Worm (Caenorhabditis elegans) whole organism, late embryonic: ENCODE measurements around the gene ilys-4.

Experiments used
- F13H6.1 ChIP-seq: sonication (generic microtip); optimal IDR thresholded peaks from 2 replicates; lab custom pipeline; 2016; ENCODE audit warnings: missing genetic modification characterization, missing compliant biosample characterization
- K02D7.2 ChIP-seq: sonication (generic microtip); optimal IDR thresholded peaks from 2 replicates; lab custom pipeline; 2017; ENCODE audit warnings: mild to moderate bottlenecking, missing genetic modification characterization, missing compliant biosample characterization
- K09A11.1 ChIP-seq: sonication (generic microtip); optimal IDR thresholded peaks from 2 replicates; lab custom pipeline; 2017; ENCODE audit warnings: antibody characterized with exemption, mild to moderate bottlenecking, missing genetic modification characterization, missing compliant biosample characterization; ENCODE audit not compliant: insufficient read depth
- Y22D7AL.16 ChIP-seq: sonication (generic microtip); optimal IDR thresholded peaks from 2 replicates; lab custom pipeline; 2016; ENCODE audit warnings: missing genetic modification characterization, missing compliant biosample characterization
- ama-1 ChIP-seq: fragments of 150-350 bp; optimal IDR thresholded peaks from 2 replicates; lab custom pipeline; 2014
- ceh-18 ChIP-seq: sonication (generic microtip); optimal IDR thresholded peaks from 2 replicates; lab custom pipeline; 2016; ENCODE audit warnings: missing genetic modification characterization, missing compliant biosample characterization
- ceh-19 ChIP-seq: fragments of 200-800 bp; sonication (Bioruptor generic); optimal IDR thresholded peaks from 2 replicates; lab custom pipeline; 2018; ENCODE audit warnings: mild to moderate bottlenecking, missing genetic modification characterization, missing compliant biosample characterization
- ceh-2 ChIP-seq: sonication (generic microtip); optimal IDR thresholded peaks from 2 replicates; lab custom pipeline; 2016; ENCODE audit warnings: missing genotype, missing genetic modification characterization, missing compliant biosample characterization
- ceh-22 ChIP-seq: sonication (generic microtip); optimal IDR thresholded peaks from 2 replicates; lab custom pipeline; 2017; ENCODE audit warnings: missing biosample characterization, missing genetic modification characterization
- ceh-24 ChIP-seq: sonication (generic microtip); optimal IDR thresholded peaks from 2 replicates; lab custom pipeline; 2016; ENCODE audit warnings: mild to moderate bottlenecking, missing genetic modification characterization, missing compliant biosample characterization
- ceh-30 ChIP-seq: fragments of 150-350 bp; optimal IDR thresholded peaks from 2 replicates; lab custom pipeline; 2014; ENCODE audit warnings: missing biosample characterization, missing genetic modification characterization
- ceh-31 ChIP-seq: sonication (generic microtip); optimal IDR thresholded peaks from 2 replicates; lab custom pipeline; 2016; ENCODE audit warnings: missing genetic modification characterization, missing compliant biosample characterization
- ceh-48 ChIP-seq: sonication (generic microtip); optimal IDR thresholded peaks from 2 replicates; lab custom pipeline; 2016; ENCODE audit warnings: missing genetic modification characterization, inconsistent platforms, missing compliant biosample characterization
- che-1 ChIP-seq: sonication (generic microtip); optimal IDR thresholded peaks from 2 replicates; lab custom pipeline; 2016; ENCODE audit warnings: mild to moderate bottlenecking, missing genetic modification characterization, missing compliant biosample characterization
- dmd-4 ChIP-seq: sonication (generic microtip); optimal IDR thresholded peaks from 2 replicates; lab custom pipeline; 2016; ENCODE audit warnings: borderline replicate concordance, missing genetic modification characterization, missing compliant biosample characterization
- dve-1 ChIP-seq: sonication (generic microtip); optimal IDR thresholded peaks from 2 replicates; lab custom pipeline; 2017; ENCODE audit warnings: antibody characterized with exemption, mild to moderate bottlenecking, missing genetic modification characterization, missing compliant biosample characterization
- elt-2 ChIP-seq: sonication (generic microtip); optimal IDR thresholded peaks from 2 replicates; lab custom pipeline; 2016; ENCODE audit warnings: missing genetic modification reagents, missing genetic modification characterization, missing compliant biosample characterization
- elt-4 ChIP-seq: sonication (generic microtip); optimal IDR thresholded peaks from 2 replicates; lab custom pipeline; 2016; ENCODE audit warnings: missing genetic modification characterization, missing compliant biosample characterization
- ets-4 ChIP-seq: sonication (generic microtip); optimal IDR thresholded peaks from 2 replicates; lab custom pipeline; 2016; ENCODE audit warnings: missing genetic modification characterization, missing compliant biosample characterization
- eyg-1 ChIP-seq: sonication (generic microtip); optimal IDR thresholded peaks from 2 replicates; lab custom pipeline; 2016; ENCODE audit warnings: missing genotype, missing genetic modification characterization, missing compliant biosample characterization
- fkh-6 ChIP-seq: sonication (generic microtip); optimal IDR thresholded peaks from 2 replicates; lab custom pipeline; 2016; ENCODE audit warnings: missing genetic modification characterization, missing compliant biosample characterization
- hlh-15 ChIP-seq: sonication (generic microtip); optimal IDR thresholded peaks from 2 replicates; lab custom pipeline; 2016; ENCODE audit warnings: missing genetic modification characterization, missing compliant biosample characterization
- hlh-6 ChIP-seq: sonication (generic microtip); optimal IDR thresholded peaks from 2 replicates; lab custom pipeline; 2016; ENCODE audit warnings: missing genotype, missing genetic modification characterization, missing compliant biosample characterization
- lin-11 ChIP-seq: fragments of 200-800 bp; sonication (Bioruptor generic); optimal IDR thresholded peaks from 2 replicates; lab custom pipeline; 2018; ENCODE audit warnings: mild to moderate bottlenecking, missing genetic modification characterization, missing compliant biosample characterization
- nfya-1 ChIP-seq: sonication (generic microtip); optimal IDR thresholded peaks from 2 replicates; lab custom pipeline; 2017; ENCODE audit warnings: missing genetic modification characterization, mild to moderate bottlenecking, missing compliant biosample characterization, antibody characterized with exemption, moderate library complexity
- nhr-11 ChIP-seq: fragments of 150-350 bp; optimal IDR thresholded peaks from 2 replicates; lab custom pipeline; 2014; ENCODE audit warnings: missing biosample characterization, missing genetic modification characterization
- npax-4 ChIP-seq: sonication (generic microtip); optimal IDR thresholded peaks from 2 replicates; lab custom pipeline; 2016; ENCODE audit warnings: missing genetic modification characterization, missing compliant biosample characterization
- pros-1 ChIP-seq: fragments of 150-350 bp; optimal IDR thresholded peaks from 2 replicates; lab custom pipeline; 2014; ENCODE audit warnings: missing biosample characterization, missing genetic modification reagents, missing genetic modification characterization
- ref-2 ChIP-seq: sonication (generic microtip); optimal IDR thresholded peaks from 2 replicates; lab custom pipeline; 2016; ENCODE audit warnings: missing genetic modification characterization, missing compliant biosample characterization
- sdc-2 ChIP-seq: sonication (generic microtip); optimal IDR thresholded peaks from 2 replicates; lab custom pipeline; 2016; ENCODE audit warnings: missing genotype, missing genetic modification characterization, missing compliant biosample characterization
- sox-2 ChIP-seq: fragments of 200-800 bp; sonication (Bioruptor generic); IDR thresholded peaks from 2 replicates; pipeline ENCODE4 v1.3.6; 2022; ENCODE audit warnings: missing genetic modification reagents, missing genetic modification characterization, missing compliant biosample characterization
- tbx-2 ChIP-seq: sonication (generic microtip); optimal IDR thresholded peaks from 2 replicates; lab custom pipeline; 2016; ENCODE audit warnings: missing genetic modification characterization, missing compliant biosample characterization
- tbx-7 ChIP-seq: sonication (generic microtip); optimal IDR thresholded peaks from 2 replicates; lab custom pipeline; 2016; ENCODE audit warnings: missing genotype, missing genetic modification characterization, missing compliant biosample characterization
- ttx-3 ChIP-seq: sonication (generic microtip); optimal IDR thresholded peaks from 2 replicates; lab custom pipeline; 2016; ENCODE audit warnings: missing genetic modification reagents, missing genetic modification characterization, missing compliant biosample characterization
- unc-3 ChIP-seq, 2 experiments: fragments of 200-800 bp in 1 of 2; sonication (Bioruptor generic) in 1 of 2; sonication (generic microtip) in 1 of 2; conservative IDR thresholded peaks in 1 of 2; optimal IDR thresholded peaks in 1 of 2; 2 replicates each; pipeline versions ENCODE4 v1.3.6 to Lab custom; 2016 to 2022; ENCODE audit warnings: missing compliant biosample characterization in 2 of 2, missing genetic modification characterization in 2 of 2, missing genetic modification reagents in 1 of 2
- unc-42 ChIP-seq: sonication (generic microtip); optimal IDR thresholded peaks from 2 replicates; lab custom pipeline; 2016; ENCODE audit warnings: missing genotype, missing genetic modification characterization, missing compliant biosample characterization
- unc-55 ChIP-seq: sonication (generic microtip); optimal IDR thresholded peaks from 2 replicates; lab custom pipeline; 2017; ENCODE audit warnings: missing biosample characterization, missing genetic modification reagents, missing genetic modification characterization
- zip-5 ChIP-seq: sonication (generic microtip); optimal IDR thresholded peaks from 2 replicates; lab custom pipeline; 2016; ENCODE audit warnings: missing genetic modification characterization, missing compliant biosample characterization
- ztf-16 ChIP-seq: sonication (generic microtip); optimal IDR thresholded peaks from 2 replicates; lab custom pipeline; 2017; ENCODE audit warnings: missing genetic modification characterization, missing compliant biosample characterization

The ilys-4 gene

ce11 chrIV:7920126-7920525, 22.8 kb upstream of the ilys-4 start, which contains the start of gene C49H3.16:
C49H3.16 (plus strand) TSS chrIV:7920426.
- TF ChIP-seq ref-2 (tag; lab: Kevin White, UChicago) (no peak), lin-11 (tag; lab: Kevin White, UChicago) (no peak), ceh-31 (tag; lab: Kevin White, UChicago) (no peak), elt-2 (tag; lab: Kevin White, UChicago) (no peak), hlh-15 (tag; lab: Kevin White, UChicago) (no peak)

- TF ChIP-seq unc-55 (GFP tag; lab: Kevin White, UChicago), result no peak
- TF ChIP-seq Y22D7AL.16 (tag; lab: Kevin White, UChicago), result no peak
- no peak for TF ChIP-seq eyg-1 (tag; lab: Kevin White, UChicago)
- TF ChIP-seq K02D7.2 (tag; lab: Kevin White, UChicago), result no peak
- no peak for TF ChIP-seq ceh-2 (tag; lab: Kevin White, UChicago)
- no peak for TF ChIP-seq tbx-7
- no peak for TF ChIP-seq nfya-1 (tag; lab: Kevin White, UChicago)
- no peak for TF ChIP-seq zip-5 (tag; lab: Kevin White, UChicago)
- no peak for TF ChIP-seq pros-1 (tag; lab: Kevin White, UChicago)
- no peak for TF ChIP-seq nhr-11 (tag; lab: Kevin White, UChicago)
- no peak for TF ChIP-seq unc-3 (GFP tag; conservative IDR thresholded peaks at IDR 0.05; lab: Robert Waterston, UW)
- TF ChIP-seq unc-3 (tag; optimal IDR thresholded peaks at IDR 0.05; lab: Kevin White, UChicago), result no peak
- TF ChIP-seq F13H6.1, result no peak
- no peak for TF ChIP-seq ceh-22 (tag; lab: Kevin White, UChicago)
- TF ChIP-seq dve-1 (tag; lab: Kevin White, UChicago), result no peak
- TF ChIP-seq che-1 (tag; lab: Kevin White, UChicago), result no peak
- no peak for TF ChIP-seq K09A11.1
- no peak for TF ChIP-seq unc-42
- no peak for TF ChIP-seq ama-1 (lab: Kevin White, UChicago)
- no peak for TF ChIP-seq dmd-4
Measured at ce11 chrIV:7917881-7918280, 20.5 kb upstream of the ilys-4 start.

- TF ChIP-seq ceh-48 (no peak), ets-4 (tag; lab: Kevin White, UChicago) (no peak), zip-5 (tag; lab: Kevin White, UChicago) (no peak), K02D7.2 (tag; lab: Kevin White, UChicago) (no peak), ttx-3 (tag; lab: Kevin White, UChicago) (no peak), sdc-2 (tag; lab: Kevin White, UChicago) (no peak), dmd-4 (no peak), ceh-30 (no peak), ceh-2 (tag; lab: Kevin White, UChicago) (no peak), pros-1 (tag; lab: Kevin White, UChicago) (no peak), tbx-2 (no peak), K09A11.1 (no peak), ceh-19 (GFP tag; lab: Kevin White, UChicago) (no peak), Y22D7AL.16 (tag; lab: Kevin White, UChicago) (no peak), unc-55 (GFP tag; lab: Kevin White, UChicago) (no peak), ztf-16 (no peak)
Measured at ce11 chrIV:7916907-7917306, 19.6 kb upstream of the ilys-4 start.

- TF ChIP-seq ceh-30 (no peak), hlh-6 (tag; lab: Kevin White, UChicago) (no peak), nfya-1 (tag; lab: Kevin White, UChicago) (no peak), npax-4 (tag; lab: Kevin White, UChicago) (no peak), ceh-24 (tag; lab: Kevin White, UChicago) (no peak), dmd-4 (no peak), elt-2 (tag; lab: Kevin White, UChicago) (no peak), dve-1 (tag; lab: Kevin White, UChicago) (no peak), ceh-18 (no peak), ama-1 (lab: Kevin White, UChicago) (no peak), hlh-15 (tag; lab: Kevin White, UChicago) (no peak), elt-4 (tag; lab: Kevin White, UChicago) (no peak), fkh-6 (tag; lab: Kevin White, UChicago) (no peak), ztf-16 (no peak), ttx-3 (tag; lab: Kevin White, UChicago) (no peak), sox-2 (no peak), zip-5 (tag; lab: Kevin White, UChicago) (no peak)
Measured at ce11 chrIV:7914991-7915390, 17.6 kb upstream of the ilys-4 start, which contains the start of gene C49H3.4. C49H3.4 (plus strand) TSS chrIV:7915291.
